Worm (Caenorhabditis elegans): Measurements from ENCODE around the gene T21D9.2.

DNA sequence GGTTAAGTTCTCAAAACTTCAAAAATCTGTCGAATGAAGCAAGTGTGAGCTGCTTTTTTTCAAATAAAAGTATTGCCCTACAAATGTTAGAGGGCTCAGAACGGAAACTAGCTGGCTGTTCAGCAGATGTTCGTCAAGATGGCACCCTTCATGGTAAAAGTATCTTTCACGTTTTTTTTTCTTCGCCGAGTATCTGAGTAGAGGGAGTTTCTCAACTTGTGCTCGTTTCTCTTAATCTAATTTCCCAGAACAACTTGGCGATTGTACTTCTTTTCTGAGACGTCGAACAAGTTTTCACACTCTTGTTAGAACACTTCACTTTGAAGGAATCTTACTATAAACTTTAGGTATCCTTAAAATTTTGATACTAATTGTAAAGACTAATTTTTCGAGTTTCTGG, 9.0 kb downstream of the T21D9.2 start:
- TF ChIP-seq lsy-2 (tag; optimal IDR thresholded peaks at IDR 0.05) (no peak), F16B12.6 (tag; optimal IDR thresholded peaks at IDR 0.05) (no peak), zag-1 (tag; optimal IDR thresholded peaks at IDR 0.05) (no peak), lin-39 (tag; optimal IDR thresholded peaks at IDR 0.05) (no peak), ztf-11 (tag; optimal IDR thresholded peaks at IDR 0.05) (no peak)

Data from whole organism, L1 larva.